Worm (Caenorhabditis elegans) whole organism, L4 larva: ENCODE results near the gene F08D12.12.

Experiments
- lin-15B ChIP-seq: fragments of 150-350 bp; sonication (generic microtip); optimal IDR thresholded peaks from 3 replicates; lab custom pipeline; 2014; ENCODE audit warnings: missing biosample characterization, missing genetic modification characterization
- ztf-11 ChIP-seq: fragments of 150-350 bp; optimal IDR thresholded peaks from 2 replicates; lab custom pipeline; 2014; ENCODE audit warnings: missing biosample characterization, missing genetic modification characterization

ce11 chrII:2829482-2829881, 42.6 kb upstream of the F08D12.12 start:
- TF ChIP-seq lin-15B = no peak
- no peak for TF ChIP-seq ztf-11
